Worm (Caenorhabditis elegans) whole organism, L3 larva: ENCODE data around the gene fbxa-211.

Experiments used
- aly-2 ChIP-seq: fragments of 150-350 bp; optimal IDR thresholded peaks from 2 replicates; lab custom pipeline; 2014; ENCODE audit warnings: missing biosample characterization, missing genetic modification characterization
- ceh-82 ChIP-seq: fragments of 150-350 bp; optimal IDR thresholded peaks from 2 replicates; lab custom pipeline; 2014; ENCODE audit warnings: missing biosample characterization, missing genetic modification characterization
- elt-1 ChIP-seq: fragments of 150-350 bp; optimal IDR thresholded peaks from 2 replicates; lab custom pipeline; 2014; ENCODE audit warnings: missing biosample characterization, missing genetic modification characterization
- unc-62 ChIP-seq: fragments of 150-350 bp; sonication (generic microtip); optimal IDR thresholded peaks from 4 replicates; lab custom pipeline; 2014; ENCODE audit warnings: missing biosample characterization, missing genetic modification reagents, missing genetic modification characterization
- zag-1 ChIP-seq: fragments of 150-350 bp; optimal IDR thresholded peaks from 2 replicates; lab custom pipeline; 2014; ENCODE audit warnings: missing biosample characterization, missing genetic modification characterization

DNA sequence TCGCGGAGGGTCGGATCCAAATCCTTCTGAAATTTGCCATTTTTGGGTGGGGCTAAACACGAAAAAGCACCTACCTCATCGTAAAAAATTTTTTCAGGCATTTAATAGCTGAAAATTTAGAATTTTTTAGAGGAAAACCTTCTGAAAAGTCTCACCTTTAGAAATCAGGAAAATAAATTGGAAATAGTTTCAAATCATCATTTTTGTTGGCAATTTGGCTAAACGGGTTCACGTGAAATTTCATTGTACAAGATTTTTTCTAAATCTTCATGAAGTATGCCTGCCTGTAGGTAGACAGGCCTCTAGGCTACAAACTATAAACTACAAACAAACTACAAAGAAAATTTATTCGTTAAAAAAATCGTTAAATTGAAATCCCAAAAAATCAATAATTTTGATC lies 40.9 kb downstream of the fbxa-211 start, which contains the start of gene C14A6.7:
- TF ChIP-seq zag-1 (tag; lab: Kevin White, UChicago) (no peak), unc-62 (GFP tag; lab: Kevin White, UChicago) (no peak), ceh-82 (tag; lab: Kevin White, UChicago) (no peak), aly-2 (tag; lab: Kevin White, UChicago) (no peak), elt-1 (tag; lab: Kevin White, UChicago) (no peak)
